Worm (Caenorhabditis elegans) whole organism, early embryonic: Measurements from ENCODE around the gene ssq-3.

Experiments used
- B0310.2 ChIP-seq: sonication (generic microtip); optimal IDR thresholded peaks from 2 replicates; lab custom pipeline; 2016; ENCODE audit warnings: mild to moderate bottlenecking, missing genetic modification characterization, missing compliant biosample characterization
- F13C5.2 ChIP-seq: sonication (generic microtip); optimal IDR thresholded peaks from 2 replicates; lab custom pipeline; 2017; ENCODE audit warnings: mild to moderate bottlenecking, missing genetic modification characterization, inconsistent platforms, missing compliant biosample characterization
- aly-1 ChIP-seq: sonication (generic microtip); optimal IDR thresholded peaks from 2 replicates; lab custom pipeline; 2016; ENCODE audit warnings: missing genetic modification characterization, missing compliant biosample characterization
- ceh-13 ChIP-seq: fragments of 200-800 bp; sonication (Bioruptor generic); optimal IDR thresholded peaks from 2 replicates; lab custom pipeline; 2018; ENCODE audit warnings: mild to moderate bottlenecking, missing genetic modification characterization, missing compliant biosample characterization
- pes-1 ChIP-seq: fragments of 200-800 bp; sonication (Bioruptor generic); IDR thresholded peaks from 2 replicates; pipeline ENCODE4 v1.3.6; 2022; ENCODE audit warnings: missing genetic modification reagents, missing genetic modification characterization, missing compliant biosample characterization
- sea-1 ChIP-seq: fragments of 200-800 bp; sonication (Bioruptor generic); conservative IDR thresholded peaks from 2 replicates; pipeline ENCODE4 v1.3.6; 2022; ENCODE audit warnings: missing genetic modification characterization, missing compliant biosample characterization
- tbx-11 ChIP-seq: fragments of 200-800 bp; sonication (Bioruptor generic); IDR thresholded peaks from 2 replicates; pipeline ENCODE4 v1.3.6; 2022; ENCODE audit warnings: missing genetic modification characterization, missing compliant biosample characterization

DNA sequence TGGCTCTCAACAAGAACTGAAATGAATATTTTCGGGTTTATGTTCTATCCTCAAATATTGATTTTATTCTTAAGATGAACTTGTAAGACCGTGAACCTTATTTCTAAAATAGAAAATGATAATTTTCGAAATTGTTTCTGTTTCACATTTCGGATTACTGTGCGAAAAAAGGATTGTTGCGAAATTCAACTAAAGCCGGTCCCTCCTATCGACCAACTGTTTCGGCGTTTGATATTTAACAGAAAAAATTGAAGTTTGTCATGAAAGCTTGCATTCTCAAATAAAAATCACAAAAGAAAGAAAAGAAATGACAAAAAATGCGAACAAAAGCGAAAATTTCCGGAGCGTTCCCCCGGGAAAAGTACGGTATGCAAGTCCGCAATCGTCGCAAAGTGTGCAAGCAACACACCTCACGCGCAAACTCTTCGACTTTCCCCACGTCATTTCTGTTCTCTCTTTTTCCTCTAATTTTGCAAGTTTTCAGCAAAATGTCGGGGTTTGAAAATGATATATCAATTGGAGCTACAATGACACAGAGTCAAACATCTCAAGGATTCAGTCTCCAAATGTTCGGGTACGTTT lies 37.7 kb downstream of the ssq-3 start, which contains the start of gene C34D4.4:
- no peak for TF ChIP-seq sea-1 (GFP tag; lab: Robert Waterston, UW)
- no peak for TF ChIP-seq aly-1
- no peak for TF ChIP-seq B0310.2 (tag; lab: Kevin White, UChicago)
- no peak for TF ChIP-seq tbx-11 (GFP tag; lab: Robert Waterston, UW)
- TF ChIP-seq pes-1, result no peak
- TF ChIP-seq ceh-13 (GFP tag; lab: Kevin White, UChicago), result no peak
- no peak for TF ChIP-seq F13C5.2 (tag; lab: Kevin White, UChicago)
